Fruit fly (Drosophila melanogaster) whole organism: ENCODE data around the gene CG17124.
A peak's percentile ranks its signal among the peaks of the same experiment; 100 is the strongest.

Experiments used
- CG8478 ChIP-seq: fragments of >200 bp; optimal IDR thresholded peaks from 2 replicates; lab custom pipeline; 2018; ENCODE audit warnings: inconsistent platforms
- EcR ChIP-seq, 2 experiments: fragments of >200 bp; optimal IDR thresholded peaks; 2 replicates each; lab custom pipeline; 2017; ENCODE audit warnings: missing biosample characterization in 2 of 2, missing genetic modification characterization in 2 of 2, missing genetic modification reagents in 2 of 2
- psq ChIP-seq: fragments of >200 bp; optimal IDR thresholded peaks from 2 replicates; lab custom pipeline; 2017
- usp ChIP-seq: fragments of >200 bp; optimal IDR thresholded peaks from 2 replicates; lab custom pipeline; 2017; ENCODE audit warnings: missing biosample characterization, missing genetic modification characterization, mixed read lengths

dm6 chr2L:10750915-10751612, 5.1 kb downstream of the CG17124 start:
- TF ChIP-seq psq (lab: Kevin White, UChicago) = no peak
- TF ChIP-seq usp (GFP tag; lab: Kevin White, UChicago) = no peak
- peak in 1 of 2 experiments; percentile 44 for TF ChIP-seq EcR (GFP tag; optimal IDR thresholded peaks at IDR 0.05; lab: Kevin White, UChicago)
- no peak for TF ChIP-seq CG8478 (lab: Kevin White, UChicago)
